Fruit fly (Drosophila melanogaster) Kc167 (cell line): ENCODE measurements around the gene CG31253.

Experiments used
- Myc ChIP-seq: fragments of >200 bp; optimal IDR thresholded peaks from 2 replicates; lab custom pipeline; 2017; ENCODE audit warnings: missing external identifiers
- h ChIP-seq: fragments of >200 bp; optimal IDR thresholded peaks from 3 replicates; lab custom pipeline; 2018; ENCODE audit warnings: missing external identifiers
- insv ChIP-seq: fragments of >200 bp; optimal IDR thresholded peaks from 3 replicates; lab custom pipeline; 2018; ENCODE audit warnings: missing external identifiers
- psq ChIP-seq: fragments of >200 bp; optimal IDR thresholded peaks from 2 replicates; lab custom pipeline; 2017; ENCODE audit warnings: missing external identifiers
- ttk ChIP-seq: sonication (Bioruptor generic); optimal IDR thresholded peaks from 2 replicates; lab custom pipeline; 2017; ENCODE audit warnings: missing external identifiers

DNA sequence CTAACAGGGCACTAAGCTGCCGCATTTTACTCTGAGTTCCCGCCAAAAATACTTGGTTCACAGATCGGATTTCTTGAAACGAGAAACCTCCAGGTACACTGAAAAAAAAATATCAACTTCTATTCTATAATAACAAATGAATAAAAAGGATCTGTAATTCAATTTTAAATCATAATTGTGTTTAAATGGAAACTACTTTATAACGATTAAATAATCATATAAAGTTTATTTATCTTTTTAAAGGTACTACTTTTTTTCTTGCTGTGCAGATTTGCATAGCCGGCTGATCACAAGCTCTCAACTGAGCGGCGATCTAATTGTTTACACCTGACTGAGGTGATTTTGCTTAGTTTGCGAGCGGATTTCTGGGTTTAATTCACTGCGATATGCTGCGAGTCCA, 27.0 kb upstream of the CG31253 start:
- no peak for TF ChIP-seq Myc (lab: Kevin White, UChicago)
- TF ChIP-seq ttk (lab: Kevin White, UChicago), result no peak
- TF ChIP-seq psq, result no peak
- TF ChIP-seq h (lab: Kevin White, UChicago), result no peak
- no peak for TF ChIP-seq insv (lab: Kevin White, UChicago)
